Worm (Caenorhabditis elegans) whole organism, midembryonic: ENCODE results near the gene col-180.

Source experiments
- klf-2 ChIP-seq: fragments of 200-800 bp; sonication (Bioruptor generic); conservative IDR thresholded peaks from 2 replicates; pipeline ENCODE4 v1.3.6; 2022; ENCODE audit warnings: missing genetic modification reagents, missing genetic modification characterization, missing compliant biosample characterization
- med-1 ChIP-seq: sonication (generic microtip); optimal IDR thresholded peaks from 2 replicates; lab custom pipeline; 2017; ENCODE audit warnings: missing genetic modification characterization, mild to moderate bottlenecking, missing compliant biosample characterization, antibody characterized with exemption, missing genetic modification reagents; ENCODE audit not compliant: insufficient read depth

ce11 chrX:11700263-11700662, 11.8 kb downstream of the col-180 start, which contains the start of gene C44C10.15:
- no peak for TF ChIP-seq med-1 (GFP tag; lab: Kevin White, UChicago)
- TF ChIP-seq klf-2 (GFP tag; lab: Robert Waterston, UW), result no peak
